ENCODE assay signal across 1 fruit fly cellular context in the genomic region with DNA sequence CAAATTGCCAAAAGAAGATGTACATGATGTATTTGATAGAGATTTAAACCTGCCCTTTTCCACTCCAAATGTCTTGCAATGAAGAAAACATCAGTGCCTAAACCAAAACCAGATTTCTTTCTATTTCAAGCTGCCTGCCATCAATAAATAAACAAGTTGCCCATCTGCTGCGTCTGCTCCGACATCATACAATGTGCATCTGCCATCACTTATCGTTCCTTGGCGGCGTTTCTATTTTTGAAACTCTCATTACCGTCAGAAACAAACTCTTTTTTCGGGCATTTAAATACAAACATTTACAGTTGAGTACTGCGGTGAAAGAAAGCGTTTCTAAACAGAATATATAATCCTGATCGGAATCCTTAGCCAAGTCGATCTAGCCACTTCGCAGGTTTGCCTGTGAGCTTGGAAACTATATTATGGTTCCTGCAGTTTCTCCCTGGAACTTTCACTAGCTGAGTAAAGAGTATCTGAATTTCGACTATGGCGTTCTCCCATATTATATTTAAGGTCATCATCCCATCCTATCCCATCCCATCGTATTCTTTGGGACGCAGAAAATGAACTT.
TF ChIP-seq lines count a peak whose summit lies in the region.

No protein-coding gene starts in this region.

TF ChIP-seq in whole organism, embryonic, 481 proteins besides CTCF, POLR2A, EP300 and RAD21 (continued from another document):
- TF ChIP-seq CG17385 (GFP tag; optimal IDR thresholded peaks at IDR 0.05; lab: Kevin White, UChicago) (no peak), Hand (GFP tag; optimal IDR thresholded peaks at IDR 0.05; lab: Kevin White, UChicago) (no peak), chm (GFP tag; IDR thresholded peaks at IDR 0.05; lab: Robert Waterston, UW) (peak; percentile 15; the same call in 1 of the 2 replicates), Nf-YB (GFP tag; optimal IDR thresholded peaks at IDR 0.05; lab: Kevin White, UChicago) (peak; percentile 15), CG14710 (tag; optimal IDR thresholded peaks at IDR 0.05; lab: Kevin White, UChicago) (peak; percentile 70), CG2199 (GFP tag; IDR thresholded peaks at IDR 0.05; lab: Robert Waterston, UW) (0 out of 3 replicates have a peak, but pooled peaks have one; percentile 14), ATbp (GFP tag; optimal IDR thresholded peaks at IDR 0.05; lab: Kevin White, UChicago) (peak; percentile 18), hkb (optimal IDR thresholded peaks at IDR 0.05; lab: Kevin White, UChicago) (no peak), hkb (GFP tag; IDR thresholded peaks at IDR 0.05; lab: Robert Waterston, UW) (no peak), CG32767 (GFP tag; IDR thresholded peaks at IDR 0.05; lab: Robert Waterston, UW) (no peak), chn (GFP tag; optimal IDR thresholded peaks at IDR 0.05; lab: Kevin White, UChicago) (peak; percentile 15), unpg (GFP tag; optimal IDR thresholded peaks at IDR 0.05; lab: Kevin White, UChicago) (peak; percentile 25), CG1832 (GFP tag; optimal IDR thresholded peaks at IDR 0.05; lab: Kevin White, UChicago) (no peak), Ssrp (tag; optimal IDR thresholded peaks at IDR 0.05; lab: Kevin White, UChicago) (peak; percentile 53), phol (tag; optimal IDR thresholded peaks at IDR 0.05; lab: Kevin White, UChicago) (peak; percentile 62), Ptx1 (GFP tag; IDR thresholded peaks at IDR 0.05; lab: Robert Waterston, UW) (no peak), Xrp1 (GFP tag; IDR thresholded peaks at IDR 0.05; lab: Robert Waterston, UW) (peak; percentile 49; the same call in 1 of the 2 replicates), CG1603 (tag; optimal IDR thresholded peaks at IDR 0.05; lab: Kevin White, UChicago) (peak; percentile 49), CG14014 (GFP tag; IDR thresholded peaks at IDR 0.05; lab: Robert Waterston, UW) (no peak), jigr1 (GFP tag; IDR thresholded peaks at IDR 0.05; lab: Robert Waterston, UW) (no peak), CG9932 (GFP tag; IDR thresholded peaks at IDR 0.05; lab: Robert Waterston, UW) (no peak), CG10462 (GFP tag; optimal IDR thresholded peaks at IDR 0.05; lab: Kevin White, UChicago) (no peak), CG10209 (GFP tag; optimal IDR thresholded peaks at IDR 0.05; lab: Kevin White, UChicago) (peak; percentile 23), CG6854 (GFP tag; optimal IDR thresholded peaks at IDR 0.05; lab: Kevin White, UChicago) (no peak), az2 (GFP tag; optimal IDR thresholded peaks at IDR 0.05; lab: Kevin White, UChicago) (peak; percentile 47), Deaf1 (tag; optimal IDR thresholded peaks at IDR 0.05; lab: Kevin White, UChicago) (no peak), CG9215 (GFP tag; IDR thresholded peaks at IDR 0.05; lab: Robert Waterston, UW) (no peak), ac (GFP tag; optimal IDR thresholded peaks at IDR 0.05; lab: Kevin White, UChicago) (peak; percentile 6), p53 (GFP tag; optimal IDR thresholded peaks at IDR 0.05; lab: Kevin White, UChicago) (no peak), chif (GFP tag; optimal IDR thresholded peaks at IDR 0.05; lab: Kevin White, UChicago) (peak; percentile 32 to 54), fd64A (GFP tag; optimal IDR thresholded peaks at IDR 0.05; lab: Kevin White, UChicago) (no peak), CG10565 (GFP tag; optimal IDR thresholded peaks at IDR 0.05; lab: Kevin White, UChicago) (no peak), gro (GFP tag; optimal IDR thresholded peaks at IDR 0.05; lab: Kevin White, UChicago) (no peak), psq (GFP tag; optimal IDR thresholded peaks at IDR 0.05; lab: Kevin White, UChicago) (no peak), CG31224 (GFP tag; IDR thresholded peaks at IDR 0.05; lab: Robert Waterston, UW) (no peak), CG30431 (GFP tag; optimal IDR thresholded peaks at IDR 0.05; lab: Kevin White, UChicago) (no peak), sc (optimal IDR thresholded peaks at IDR 0.05; lab: Kevin White, UChicago) (no peak), sc (GFP tag; optimal IDR thresholded peaks at IDR 0.05; lab: Kevin White, UChicago) (peak; percentile 29), C15 (GFP tag; IDR thresholded peaks at IDR 0.05; lab: Robert Waterston, UW) (no peak), nerfin-2 (GFP tag; IDR thresholded peaks at IDR 0.05; lab: Robert Waterston, UW; ENCODE audit: partially characterized antibody) (no peak), dm (GFP tag; optimal IDR thresholded peaks at IDR 0.05; lab: Kevin White, UChicago) (no peak), knrl (GFP tag; IDR thresholded peaks at IDR 0.05; lab: Robert Waterston, UW; ENCODE audit: partially characterized antibody) (no peak), tll (GFP tag; optimal IDR thresholded peaks at IDR 0.05; lab: Kevin White, UChicago) (no peak), CG13296 (GFP tag; optimal IDR thresholded peaks at IDR 0.05; lab: Kevin White, UChicago) (no peak), Side (GFP tag; optimal IDR thresholded peaks at IDR 0.05; lab: Kevin White, UChicago) (peak; percentile 20), CG17361 (GFP tag; IDR thresholded peaks at IDR 0.05; lab: Robert Waterston, UW) (peak; percentile 64), B-H1 (GFP tag; IDR thresholded peaks at IDR 0.05; lab: Robert Waterston, UW) (no peak), Nf-YA (GFP tag; IDR thresholded peaks at IDR 0.05; lab: Robert Waterston, UW) (no peak), Ada2b (GFP tag; IDR thresholded peaks at IDR 0.05; lab: Robert Waterston, UW) (no peak), pita (GFP tag; optimal IDR thresholded peaks at IDR 0.05; lab: Kevin White, UChicago) (no peak), D19A (tag; optimal IDR thresholded peaks at IDR 0.05; lab: Kevin White, UChicago) (peak; percentile 99), esg (GFP tag; conservative IDR thresholded peaks at IDR 0.05; lab: Robert Waterston, UW) (no peak), CG4707 (GFP tag; optimal IDR thresholded peaks at IDR 0.05; lab: Kevin White, UChicago) (no peak), ranshi (GFP tag; IDR thresholded peaks at IDR 0.05; lab: Robert Waterston, UW) (no peak), ham (GFP tag; IDR thresholded peaks at IDR 0.05; lab: Robert Waterston, UW) (no peak), CG6791 (GFP tag; IDR thresholded peaks at IDR 0.05; lab: Robert Waterston, UW; ENCODE audit: partially characterized antibody) (no peak), CG16863 (GFP tag; optimal IDR thresholded peaks at IDR 0.05; lab: Kevin White, UChicago) (peak; percentile 31), Ravus (GFP tag; IDR thresholded peaks at IDR 0.05; lab: Robert Waterston, UW) (no peak), tin (GFP tag; optimal IDR thresholded peaks at IDR 0.05; lab: Kevin White, UChicago) (peak; percentile 42), CG8089 (GFP tag; optimal IDR thresholded peaks at IDR 0.05; lab: Kevin White, UChicago) (no peak), zfh2 (GFP tag; optimal IDR thresholded peaks at IDR 0.05; lab: Kevin White, UChicago) (no peak), oc (tag; optimal IDR thresholded peaks at IDR 0.05; lab: Kevin White, UChicago) (no peak), nerfin-1 (tag; optimal IDR thresholded peaks at IDR 0.05; lab: Kevin White, UChicago) (peak; percentile 13), toy (GFP tag; IDR thresholded peaks at IDR 0.05; lab: Robert Waterston, UW) (no peak), z (GFP tag; IDR thresholded peaks at IDR 0.05; lab: Robert Waterston, UW) (no peak), kah (GFP tag; optimal IDR thresholded peaks at IDR 0.05; lab: Kevin White, UChicago) (peak; percentile 15), dmrt11E (tag; optimal IDR thresholded peaks at IDR 0.05; lab: Kevin White, UChicago) (peak; percentile 79), Atf-2 (GFP tag; optimal IDR thresholded peaks at IDR 0.05; lab: Kevin White, UChicago) (no peak), Elba2 (GFP tag; optimal IDR thresholded peaks at IDR 0.05; lab: Kevin White, UChicago) (no peak), CG11398 (GFP tag; optimal IDR thresholded peaks at IDR 0.05; lab: Kevin White, UChicago) (no peak), pros (GFP tag; optimal IDR thresholded peaks at IDR 0.05; lab: Kevin White, UChicago) (no peak), CG12391 (tag; optimal IDR thresholded peaks at IDR 0.05; lab: Kevin White, UChicago) (peak; percentile 43), CG11093 (GFP tag; IDR thresholded peaks at IDR 0.05; lab: Robert Waterston, UW) (0 out of 3 replicates have a peak, but pooled peaks have one; percentile 29), h (optimal IDR thresholded peaks at IDR 0.05; lab: Kevin White, UChicago) (no peak), HLHmδ (GFP tag; optimal IDR thresholded peaks at IDR 0.05; lab: Kevin White, UChicago) (no peak), wdn (GFP tag; IDR thresholded peaks at IDR 0.05; lab: Robert Waterston, UW) (no peak), CG14667 (GFP tag; IDR thresholded peaks at IDR 0.05; lab: Robert Waterston, UW) (no peak), NFAT (GFP tag; IDR thresholded peaks at IDR 0.05; lab: Robert Waterston, UW) (no peak), CG13775 (GFP tag; optimal IDR thresholded peaks at IDR 0.05; lab: Kevin White, UChicago) (peak; percentile 25), CG8765 (GFP tag; IDR thresholded peaks at IDR 0.05; lab: Robert Waterston, UW) (no peak), HLH4C (GFP tag; IDR thresholded peaks at IDR 0.05; lab: Robert Waterston, UW; ENCODE audit: partially characterized antibody) (no peak), D (optimal IDR thresholded peaks at IDR 0.05; lab: Kevin White, UChicago) (no peak), D (GFP tag; optimal IDR thresholded peaks at IDR 0.05; lab: Kevin White, UChicago) (peak; percentile 62), jumu (GFP tag; optimal IDR thresholded peaks at IDR 0.05; lab: Kevin White, UChicago) (peak; percentile 22), maf-S (GFP tag; optimal IDR thresholded peaks at IDR 0.05; lab: Kevin White, UChicago) (no peak), CG18011 (GFP tag; optimal IDR thresholded peaks at IDR 0.05; lab: Kevin White, UChicago) (no peak), slbo (GFP tag; IDR thresholded peaks at IDR 0.05; lab: Robert Waterston, UW) (no peak), run (tag; optimal IDR thresholded peaks at IDR 0.05; lab: Kevin White, UChicago) (no peak), Atf3 (GFP tag; optimal IDR thresholded peaks at IDR 0.05; lab: Kevin White, UChicago) (no peak), otp (GFP tag; IDR thresholded peaks at IDR 0.05; lab: Robert Waterston, UW) (no peak), CG7556 (GFP tag; optimal IDR thresholded peaks at IDR 0.05; lab: Kevin White, UChicago) (no peak), usp (GFP tag; optimal IDR thresholded peaks at IDR 0.05; lab: Kevin White, UChicago) (no peak), fru (optimal IDR thresholded peaks at IDR 0.05; lab: Kevin White, UChicago) (no peak), gem (tag; optimal IDR thresholded peaks at IDR 0.05; lab: Kevin White, UChicago) (peak; percentile 66), dan (GFP tag; IDR thresholded peaks at IDR 0.05; lab: Robert Waterston, UW) (no peak), grau (tag; optimal IDR thresholded peaks at IDR 0.05; lab: Kevin White, UChicago) (peak; percentile 25), jing (GFP tag; optimal IDR thresholded peaks at IDR 0.05; lab: Kevin White, UChicago) (no peak), CG43689 (GFP tag; IDR thresholded peaks at IDR 0.05; lab: Robert Waterston, UW) (no peak), Nf-YC (tag; optimal IDR thresholded peaks at IDR 0.05; lab: Kevin White, UChicago) (no peak)
